Fruit fly (Drosophila melanogaster) whole organism, embryonic: ENCODE results near the gene Cyp28c1.

Experiments used
- Aef1 ChIP-seq: fragments of 200-800 bp; sonication (Bioruptor generic); IDR thresholded peaks from 3 replicates; pipeline ENCODE4 v1.3.6; 2022; ENCODE audit warnings: missing biosample characterization, missing genetic modification characterization
- Asciz ChIP-seq: fragments of 200-800 bp; sonication (Bioruptor generic); optimal IDR thresholded peaks from 2 replicates; lab custom pipeline; 2017; ENCODE audit warnings: missing biosample characterization, mild to moderate bottlenecking, missing genetic modification characterization, missing genetic modification reagents
- Bdp1 ChIP-seq: fragments of 200-800 bp; sonication (Bioruptor generic); optimal IDR thresholded peaks from 3 replicates; lab custom pipeline; 2016; ENCODE audit warnings: missing biosample characterization, missing genetic modification characterization
- BtbVII ChIP-seq: fragments of 200-800 bp; sonication (Bioruptor generic); optimal IDR thresholded peaks from 3 replicates; lab custom pipeline; 2017; ENCODE audit warnings: missing biosample characterization, mild to moderate bottlenecking, missing genetic modification characterization
- CG11398 ChIP-seq: fragments of 200-800 bp; sonication (Bioruptor generic); optimal IDR thresholded peaks from 2 replicates; lab custom pipeline; 2016; ENCODE audit warnings: missing biosample characterization, missing genetic modification characterization
- CG12155 ChIP-seq: fragments of 200-800 bp; sonication (Bioruptor generic); optimal IDR thresholded peaks from 3 replicates; lab custom pipeline; 2016; ENCODE audit warnings: missing biosample characterization, missing genetic modification characterization
- CG12659 ChIP-seq: fragments of 200-800 bp; sonication (Bioruptor generic); optimal IDR thresholded peaks from 3 replicates; lab custom pipeline; 2017; ENCODE audit warnings: mild to moderate bottlenecking, missing biosample characterization, missing genetic modification reagents, missing genetic modification characterization
- CG15073 ChIP-seq: fragments of 200-800 bp; sonication (Bioruptor generic); optimal IDR thresholded peaks from 2 replicates; lab custom pipeline; 2016; ENCODE audit warnings: missing biosample characterization, missing genetic modification characterization
- CG15269 ChIP-seq: fragments of 200-800 bp; sonication (Bioruptor generic); optimal IDR thresholded peaks from 2 replicates; lab custom pipeline; 2018; ENCODE audit warnings: missing biosample characterization, mild to moderate bottlenecking, missing genetic modification characterization, moderate library complexity
- CG16815 ChIP-seq: fragments of 200-800 bp; sonication (Bioruptor generic); optimal IDR thresholded peaks from 3 replicates; lab custom pipeline; 2017; ENCODE audit warnings: missing biosample characterization, mild to moderate bottlenecking, missing genetic modification characterization
- CG17359 ChIP-seq: fragments of 200-800 bp; sonication (Bioruptor generic); optimal IDR thresholded peaks from 3 replicates; lab custom pipeline; 2018; ENCODE audit warnings: missing biosample characterization, mild to moderate bottlenecking, missing genetic modification characterization, moderate library complexity
- CG17361 ChIP-seq: fragments of 200-800 bp; sonication (Bioruptor generic); IDR thresholded peaks from 3 replicates; pipeline ENCODE4 v1.3.6; 2022; ENCODE audit warnings: missing biosample characterization, missing genetic modification characterization
- CG17912 ChIP-seq: fragments of 200-800 bp; sonication (Bioruptor generic); optimal IDR thresholded peaks from 2 replicates; lab custom pipeline; 2018; ENCODE audit warnings: missing biosample characterization, mild to moderate bottlenecking, missing genetic modification characterization
- CG18011 ChIP-seq: fragments of 200-800 bp; sonication (Bioruptor generic); optimal IDR thresholded peaks from 2 replicates; lab custom pipeline; 2017; ENCODE audit warnings: missing biosample characterization, missing genetic modification characterization, mild to moderate bottlenecking, moderate library complexity, missing genotype
- CG31365 ChIP-seq: fragments of 200-800 bp; sonication (Bioruptor generic); optimal IDR thresholded peaks from 2 replicates; lab custom pipeline; 2018; ENCODE audit warnings: missing biosample characterization, mild to moderate bottlenecking, missing genetic modification characterization
- CG3163 ChIP-seq: fragments of 200-800 bp; sonication (Bioruptor generic); optimal IDR thresholded peaks from 3 replicates; lab custom pipeline; 2016; ENCODE audit warnings: missing biosample characterization, missing genetic modification characterization
- CG3407 ChIP-seq: fragments of 200-800 bp; sonication (Bioruptor generic); optimal IDR thresholded peaks from 2 replicates; lab custom pipeline; 2018; ENCODE audit warnings: missing biosample characterization, mild to moderate bottlenecking, missing genetic modification characterization
- CG43689 ChIP-seq: fragments of 200-800 bp; sonication (Bioruptor generic); IDR thresholded peaks from 2 replicates; pipeline ENCODE4 v1.3.6; 2022; ENCODE audit warnings: missing biosample characterization, missing genetic modification characterization
- CG4707 ChIP-seq: fragments of 200-800 bp; sonication (Bioruptor generic); optimal IDR thresholded peaks from 2 replicates; lab custom pipeline; 2018; ENCODE audit warnings: missing biosample characterization, mild to moderate bottlenecking, missing genetic modification characterization, moderate library complexity
- CG5180 ChIP-seq: fragments of 200-800 bp; sonication (Bioruptor generic); optimal IDR thresholded peaks from 3 replicates; lab custom pipeline; 2017; ENCODE audit warnings: missing biosample characterization, missing genetic modification characterization, mild to moderate bottlenecking, moderate library complexity, missing genetic modification reagents
- CG6765 ChIP-seq: fragments of 200-800 bp; sonication (Bioruptor generic); optimal IDR thresholded peaks from 3 replicates; lab custom pipeline; 2017; ENCODE audit warnings: missing biosample characterization, mild to moderate bottlenecking, missing genetic modification characterization
- CG6854 ChIP-seq: fragments of 200-800 bp; sonication (Bioruptor generic); optimal IDR thresholded peaks from 3 replicates; lab custom pipeline; 2017; ENCODE audit warnings: missing biosample characterization, mild to moderate bottlenecking, missing genetic modification characterization
- CG7271 ChIP-seq: fragments of 200-800 bp; sonication (Bioruptor generic); optimal IDR thresholded peaks from 2 replicates; lab custom pipeline; 2018; ENCODE audit warnings: missing biosample characterization, mild to moderate bottlenecking, missing genetic modification characterization, moderate library complexity
- CG7839 ChIP-seq: fragments of 200-800 bp; sonication (Bioruptor generic); optimal IDR thresholded peaks from 3 replicates; lab custom pipeline; 2018; ENCODE audit warnings: missing biosample characterization, mild to moderate bottlenecking, missing genetic modification characterization, moderate library complexity
- CG7987 ChIP-seq: fragments of 200-800 bp; sonication (Bioruptor generic); optimal IDR thresholded peaks from 2 replicates; lab custom pipeline; 2018; ENCODE audit warnings: missing biosample characterization, mild to moderate bottlenecking, missing genetic modification characterization, moderate library complexity
- CkIIα-i1 ChIP-seq: fragments of 200-800 bp; sonication (Bioruptor generic); IDR thresholded peaks from 2 replicates; pipeline ENCODE4 v1.3.6; 2022; ENCODE audit warnings: missing biosample characterization, missing genetic modification characterization
- Dp ChIP-seq: fragments of 200-800 bp; sonication (Bioruptor generic); optimal IDR thresholded peaks from 2 replicates; lab custom pipeline; 2018; ENCODE audit warnings: missing biosample characterization, mild to moderate bottlenecking, missing genetic modification characterization, moderate library complexity
- Drgx ChIP-seq: fragments of 200-800 bp; sonication (Bioruptor generic); IDR thresholded peaks from 2 replicates; pipeline ENCODE4 v1.3.6; 2022; ENCODE audit warnings: missing biosample characterization, missing genetic modification characterization
- ERR ChIP-seq: fragments of 200-800 bp; sonication (Bioruptor generic); optimal IDR thresholded peaks from 2 replicates; lab custom pipeline; 2016; ENCODE audit warnings: missing biosample characterization, missing genetic modification characterization
- Gsc ChIP-seq: fragments of 200-800 bp; sonication (Bioruptor generic); IDR thresholded peaks from 2 replicates; pipeline ENCODE4 v1.3.6; 2022; ENCODE audit warnings: missing biosample characterization, missing genetic modification characterization
- Hey ChIP-seq: fragments of 200-800 bp; sonication (Bioruptor generic); optimal IDR thresholded peaks from 3 replicates; lab custom pipeline; 2018; ENCODE audit warnings: missing biosample characterization, mild to moderate bottlenecking, missing genetic modification characterization
- Lhr ChIP-seq: fragments of 200-800 bp; sonication (Bioruptor generic); optimal IDR thresholded peaks from 3 replicates; lab custom pipeline; 2017; ENCODE audit warnings: mild to moderate bottlenecking, missing biosample characterization, missing genetic modification reagents, missing genetic modification characterization
- Lim3 ChIP-seq: fragments of 200-800 bp; sonication (Bioruptor generic); IDR thresholded peaks from 2 replicates; pipeline ENCODE4 v1.3.6; 2022; ENCODE audit warnings: missing biosample characterization, missing genetic modification characterization
- NC2α ChIP-seq: fragments of 200-800 bp; sonication (Bioruptor generic); optimal IDR thresholded peaks from 2 replicates; lab custom pipeline; 2016; ENCODE audit warnings: missing biosample characterization, missing genetic modification characterization
- Ptx1 ChIP-seq: fragments of 200-800 bp; sonication (Bioruptor generic); IDR thresholded peaks from 2 replicates; pipeline ENCODE4 v1.3.6; 2022; ENCODE audit warnings: missing biosample characterization, missing genetic modification characterization
- ab ChIP-seq: fragments of 200-800 bp; sonication (Bioruptor generic); optimal IDR thresholded peaks from 2 replicates; lab custom pipeline; 2016; ENCODE audit warnings: missing biosample characterization, missing genetic modification characterization
- dm ChIP-seq: fragments of 200-800 bp; sonication (Bioruptor generic); optimal IDR thresholded peaks from 3 replicates; lab custom pipeline; 2016; ENCODE audit warnings: missing biosample characterization, missing genetic modification characterization
- esg ChIP-seq: fragments of 200-800 bp; sonication (Bioruptor generic); conservative IDR thresholded peaks from 2 replicates; pipeline ENCODE4 v1.3.6; 2022; ENCODE audit warnings: missing biosample characterization, missing genetic modification characterization
- exex ChIP-seq: fragments of 200-800 bp; sonication (Bioruptor generic); optimal IDR thresholded peaks from 4 replicates; lab custom pipeline; 2018; ENCODE audit warnings: missing biosample characterization, mild to moderate bottlenecking, missing genetic modification characterization, moderate library complexity
- fd64A ChIP-seq: fragments of 200-800 bp; sonication (Bioruptor generic); optimal IDR thresholded peaks from 3 replicates; lab custom pipeline; 2018; ENCODE audit warnings: missing biosample characterization, mild to moderate bottlenecking, missing genetic modification characterization
- fd96Cb ChIP-seq: fragments of 200-800 bp; sonication (Bioruptor generic); optimal IDR thresholded peaks from 2 replicates; lab custom pipeline; 2018; ENCODE audit warnings: missing biosample characterization, mild to moderate bottlenecking, missing genetic modification characterization, moderate library complexity
- her ChIP-seq: fragments of 200-800 bp; sonication (Bioruptor generic); optimal IDR thresholded peaks from 2 replicates; lab custom pipeline; 2016; ENCODE audit warnings: missing biosample characterization, missing genetic modification characterization
- hth ChIP-seq: fragments of >200 bp; optimal IDR thresholded peaks from 2 replicates; lab custom pipeline; 2017; ENCODE audit warnings: inconsistent platforms
- jumu ChIP-seq: fragments of 200-800 bp; sonication (Bioruptor generic); optimal IDR thresholded peaks from 3 replicates; lab custom pipeline; 2016; ENCODE audit warnings: missing biosample characterization, missing genetic modification characterization
- kni ChIP-seq: fragments of 200-800 bp; sonication (Bioruptor generic); optimal IDR thresholded peaks from 3 replicates; lab custom pipeline; 2017; ENCODE audit warnings: mild to moderate bottlenecking, missing biosample characterization, missing genetic modification reagents, missing genetic modification characterization
- pros ChIP-seq: fragments of 200-800 bp; sonication (Bioruptor generic); optimal IDR thresholded peaks from 3 replicates; lab custom pipeline; 2019; ENCODE audit warnings: missing biosample characterization, mild to moderate bottlenecking, missing genetic modification characterization, moderate library complexity
- seq ChIP-seq: fragments of 200-800 bp; sonication (Bioruptor generic); IDR thresholded peaks from 2 replicates; pipeline ENCODE4 v1.3.6; 2022; ENCODE audit warnings: missing biosample characterization, missing genetic modification characterization
- stwl ChIP-seq: fragments of 200-800 bp; sonication (Bioruptor generic); optimal IDR thresholded peaks from 3 replicates; lab custom pipeline; 2018; ENCODE audit warnings: missing biosample characterization, mild to moderate bottlenecking, missing genetic modification characterization, moderate library complexity
- tio ChIP-seq: fragments of 200-800 bp; sonication (Bioruptor generic); optimal IDR thresholded peaks from 2 replicates; lab custom pipeline; 2017; ENCODE audit warnings: missing biosample characterization, missing genetic modification characterization, inconsistent platforms
- zen2 ChIP-seq: fragments of 200-800 bp; sonication (Bioruptor generic); IDR thresholded peaks from 3 replicates; pipeline ENCODE4 v1.3.6; 2022; ENCODE audit warnings: missing biosample characterization, missing genetic modification characterization; ENCODE audit not compliant: partially characterized antibody

Gene Cyp28c1

DNA sequence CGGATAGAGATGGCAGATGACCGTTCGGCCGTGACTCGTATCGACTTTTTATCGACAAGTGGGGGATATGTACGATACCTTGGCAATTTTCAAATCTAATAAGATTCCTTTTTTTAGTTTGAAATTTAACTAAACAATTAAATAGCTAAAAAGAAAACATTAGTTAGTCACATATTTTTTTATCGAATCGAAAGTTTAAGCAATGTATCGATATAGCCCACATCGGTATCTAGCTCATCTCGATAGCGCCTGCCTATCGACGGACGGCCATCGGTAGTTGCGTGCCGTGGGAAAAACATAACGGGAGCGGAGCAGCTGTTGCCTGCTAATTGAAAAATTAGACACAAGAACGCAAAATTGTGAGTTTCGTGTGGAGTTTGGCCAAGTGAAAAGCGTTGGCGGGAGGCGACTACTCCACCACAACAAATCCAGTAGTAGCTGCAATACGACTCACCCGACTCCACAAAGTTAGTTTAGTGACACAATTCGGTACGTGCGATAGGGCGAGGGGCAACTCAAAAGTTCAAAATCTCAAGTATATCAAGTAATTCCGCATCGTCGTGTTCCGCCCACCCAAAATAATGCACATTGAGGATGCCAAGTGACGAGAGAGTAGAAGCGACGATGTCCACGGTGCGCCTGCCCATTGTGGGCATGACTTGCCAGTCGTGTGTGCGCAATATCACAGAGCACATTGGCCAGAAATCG is 15.5 kb downstream of the Cyp28c1 start, which contains the start of the genes CG10347 and ATP7 (continued):
- TF ChIP-seq zen2 (GFP tag; lab: Robert Waterston, UW): peak; percentile 78
- no peak for TF ChIP-seq Asciz
- TF ChIP-seq CG31365 (tag; lab: Kevin White, UChicago): no peak
- TF ChIP-seq CkIIα-i1 (GFP tag; lab: Robert Waterston, UW): no peak
- TF ChIP-seq tio (GFP tag; lab: Kevin White, UChicago): no peak
- no peak for TF ChIP-seq CG7987
- TF ChIP-seq exex (tag; lab: Kevin White, UChicago): peak; percentile 16
- TF ChIP-seq CG3163: peak; percentile 37
- TF ChIP-seq CG6854 (GFP tag; lab: Kevin White, UChicago): no peak
- 0 out of 3 replicates have a peak, but pooled peaks have one; percentile 11 for TF ChIP-seq CG17361 (GFP tag; lab: Robert Waterston, UW)
- TF ChIP-seq CG43689: no peak
- TF ChIP-seq jumu (GFP tag; lab: Kevin White, UChicago): peak; percentile 44
- TF ChIP-seq her (GFP tag; lab: Kevin White, UChicago): no peak
- no peak for TF ChIP-seq fd96Cb (tag; lab: Kevin White, UChicago)
- no peak for TF ChIP-seq CG15073 (GFP tag; lab: Kevin White, UChicago)
- TF ChIP-seq CG17359: no peak
- no peak for TF ChIP-seq seq (GFP tag; lab: Robert Waterston, UW)
- TF ChIP-seq CG15269 (tag; lab: Kevin White, UChicago): peak; percentile 22
- no peak for TF ChIP-seq fd64A
- no peak for TF ChIP-seq Drgx (GFP tag; lab: Robert Waterston, UW)
- TF ChIP-seq CG5180 (GFP tag; lab: Kevin White, UChicago): no peak
- peak; percentile 59 for TF ChIP-seq CG12659
- TF ChIP-seq Gsc: no peak
- TF ChIP-seq CG16815 (GFP tag; lab: Kevin White, UChicago): no peak
- TF ChIP-seq CG6765 (GFP tag; lab: Kevin White, UChicago): no peak
- no peak for TF ChIP-seq CG4707 (GFP tag; lab: Kevin White, UChicago)
- no peak for TF ChIP-seq CG11398 (GFP tag; lab: Kevin White, UChicago)
- TF ChIP-seq CG12155 (GFP tag; lab: Kevin White, UChicago): peak; percentile 19
- TF ChIP-seq Lim3 (GFP tag; lab: Robert Waterston, UW): no peak
- TF ChIP-seq dm: no peak
- no peak for TF ChIP-seq CG17912 (GFP tag; lab: Kevin White, UChicago)
- TF ChIP-seq CG18011 (GFP tag; lab: Kevin White, UChicago): no peak
- no peak for TF ChIP-seq Ptx1 (GFP tag; lab: Robert Waterston, UW)
- peak; percentile 26 for TF ChIP-seq CG7839 (tag; lab: Kevin White, UChicago)
- no peak for TF ChIP-seq esg (GFP tag; lab: Robert Waterston, UW)
- peak; percentile 53 for TF ChIP-seq Dp
- TF ChIP-seq Bdp1: no peak
- TF ChIP-seq ERR (GFP tag; lab: Kevin White, UChicago): no peak
- TF ChIP-seq Lhr (GFP tag; lab: Kevin White, UChicago): no peak
- no peak for TF ChIP-seq CG7271 (tag; lab: Kevin White, UChicago)
- no peak for TF ChIP-seq pros
- no peak for TF ChIP-seq Aef1 (GFP tag; lab: Robert Waterston, UW)
- TF ChIP-seq BtbVII (GFP tag; lab: Kevin White, UChicago): no peak
- TF ChIP-seq ab (GFP tag; lab: Kevin White, UChicago): no peak
- peak; percentile 57 for TF ChIP-seq stwl
- TF ChIP-seq CG3407: no peak
- no peak for TF ChIP-seq kni (GFP tag; lab: Kevin White, UChicago)
- no peak for TF ChIP-seq hth (lab: Kevin White, UChicago)
- TF ChIP-seq Hey: no peak
- TF ChIP-seq NC2α (GFP tag; lab: Kevin White, UChicago): no peak
